Fruit fly (Drosophila melanogaster) whole organism, embryonic: Measurements from ENCODE around the gene FBXO11.
A peak's percentile ranks its signal among the peaks of the same experiment; 100 is the strongest.

Source experiments
- Bgb ChIP-seq: fragments of 200-800 bp; sonication (Bioruptor generic); IDR thresholded peaks from 2 replicates; pipeline ENCODE4 v1.3.6; 2022; ENCODE audit warnings: missing biosample characterization, missing genetic modification characterization; ENCODE audit not compliant: partially characterized antibody
- CG11085 ChIP-seq: fragments of 200-800 bp; sonication (Bioruptor generic); IDR thresholded peaks from 2 replicates; pipeline ENCODE4 v1.3.6; 2022; ENCODE audit warnings: missing biosample characterization, missing genetic modification characterization
- CG11247 ChIP-seq: fragments of 200-800 bp; sonication (Bioruptor generic); IDR thresholded peaks from 2 replicates; pipeline ENCODE4 v1.3.6; 2022; ENCODE audit warnings: missing biosample characterization, missing genetic modification characterization
- CG18262 ChIP-seq: fragments of 200-800 bp; optimal IDR thresholded peaks from 3 replicates; lab custom pipeline; 2019; ENCODE audit warnings: missing biosample characterization, mild to moderate bottlenecking, missing genetic modification characterization, moderate library complexity
- CG2678 ChIP-seq: fragments of 200-800 bp; sonication (Bioruptor generic); optimal IDR thresholded peaks from 3 replicates; lab custom pipeline; 2019; ENCODE audit warnings: missing biosample characterization, mild to moderate bottlenecking, missing genetic modification characterization, moderate library complexity
- CG31441 ChIP-seq: fragments of 200-800 bp; sonication (Bioruptor generic); IDR thresholded peaks from 2 replicates; pipeline ENCODE4 v1.3.6; 2022; ENCODE audit warnings: missing biosample characterization, missing genetic modification characterization
- CG3163 ChIP-seq: fragments of 200-800 bp; sonication (Bioruptor generic); optimal IDR thresholded peaks from 3 replicates; lab custom pipeline; 2016; ENCODE audit warnings: missing biosample characterization, missing genetic modification characterization
- CG34224 ChIP-seq: fragments of 200-800 bp; sonication (Bioruptor generic); IDR thresholded peaks from 3 replicates; pipeline ENCODE4 v1.3.6; 2022; ENCODE audit warnings: missing biosample characterization, missing genetic modification characterization; ENCODE audit not compliant: partially characterized antibody
- CG34422 ChIP-seq: fragments of 200-800 bp; sonication (Bioruptor generic); IDR thresholded peaks from 3 replicates; pipeline ENCODE4 v1.3.6; 2022; ENCODE audit warnings: missing biosample characterization, missing genetic modification characterization
- CG4820 ChIP-seq: fragments of 200-800 bp; sonication (Bioruptor generic); optimal IDR thresholded peaks from 3 replicates; lab custom pipeline; 2016; ENCODE audit warnings: missing biosample characterization, missing genetic modification characterization
- CG6175 ChIP-seq: fragments of 200-800 bp; sonication (Bioruptor generic); IDR thresholded peaks from 3 replicates; pipeline ENCODE4 v1.3.6; 2022; ENCODE audit warnings: missing biosample characterization, missing genetic modification characterization
- CG7556 ChIP-seq: fragments of 200-800 bp; sonication (Bioruptor generic); optimal IDR thresholded peaks from 2 replicates; lab custom pipeline; 2017; ENCODE audit warnings: missing biosample characterization, mild to moderate bottlenecking, missing genetic modification characterization
- CG9817 ChIP-seq: fragments of 200-800 bp; sonication (Bioruptor generic); optimal IDR thresholded peaks from 2 replicates; lab custom pipeline; 2018; ENCODE audit warnings: missing biosample characterization, mild to moderate bottlenecking, missing genetic modification characterization, moderate library complexity
- CG9876 ChIP-seq: fragments of 200-800 bp; sonication (Bioruptor generic); optimal IDR thresholded peaks from 2 replicates; lab custom pipeline; 2016; ENCODE audit warnings: missing biosample characterization, missing genetic modification characterization
- CG9932 ChIP-seq: fragments of 200-800 bp; sonication (Bioruptor generic); IDR thresholded peaks from 2 replicates; pipeline ENCODE4 v1.3.6; 2022; ENCODE audit warnings: missing biosample characterization, missing genetic modification characterization
- Dbx ChIP-seq: fragments of 200-800 bp; sonication (Bioruptor generic); IDR thresholded peaks from 3 replicates; pipeline ENCODE4 v1.3.6; 2022; ENCODE audit warnings: missing biosample characterization, missing genetic modification characterization
- Dref ChIP-seq: fragments of 200-800 bp; sonication (Bioruptor generic); IDR thresholded peaks from 2 replicates; pipeline ENCODE4 v1.3.6; 2022; ENCODE audit warnings: missing biosample characterization, missing genetic modification characterization
- Drgx ChIP-seq: fragments of 200-800 bp; sonication (Bioruptor generic); IDR thresholded peaks from 2 replicates; pipeline ENCODE4 v1.3.6; 2022; ENCODE audit warnings: missing biosample characterization, missing genetic modification characterization
- Fer2 ChIP-seq: fragments of 200-800 bp; sonication (Bioruptor generic); optimal IDR thresholded peaks from 2 replicates; lab custom pipeline; 2018; ENCODE audit warnings: missing biosample characterization, mild to moderate bottlenecking, missing genetic modification characterization, moderate library complexity
- Hr78 ChIP-seq, 2 experiments: fragments of 200-800 bp in 1 of 2; fragments of >200 bp in 1 of 2; sonication (Bioruptor generic) in 1 of 2; optimal IDR thresholded peaks; 2 replicates each; lab custom pipeline; 2017 to 2019; ENCODE audit warnings: missing biosample characterization in 2 of 2, missing genetic modification characterization in 2 of 2, mild to moderate bottlenecking in 1 of 2, moderate library complexity in 1 of 2
- MTF-1 ChIP-seq: fragments of 200-800 bp; sonication (Bioruptor generic); optimal IDR thresholded peaks from 2 replicates; lab custom pipeline; 2018; ENCODE audit warnings: missing biosample characterization, mild to moderate bottlenecking, missing genetic modification characterization, borderline replicate concordance
- Med ChIP-seq: fragments of 200-800 bp; sonication (Bioruptor generic); peaks from one replicate; lab custom pipeline; 2016; ENCODE audit warnings: missing biosample characterization, missing genetic modification characterization, mild to moderate bottlenecking, inconsistent platforms, moderate library complexity
- Pdp1 ChIP-seq, 2 experiments: fragments of 200-800 bp; sonication (Bioruptor generic); optimal IDR thresholded peaks; 3 replicates each; lab custom pipeline; 2016; ENCODE audit warnings: missing biosample characterization in 2 of 2, missing genetic modification characterization in 2 of 2, mild to moderate bottlenecking in 1 of 2, moderate library complexity in 1 of 2
- Scr ChIP-seq: fragments of 200-800 bp; sonication (Bioruptor generic); IDR thresholded peaks from 2 replicates; pipeline ENCODE4 v1.3.6; 2022; ENCODE audit warnings: missing biosample characterization, missing genetic modification characterization; ENCODE audit not compliant: partially characterized antibody
- bigmax ChIP-seq: fragments of 200-800 bp; sonication (Bioruptor generic); optimal IDR thresholded peaks from 2 replicates; lab custom pipeline; 2018; ENCODE audit warnings: missing biosample characterization, mild to moderate bottlenecking, missing genetic modification characterization
- chm ChIP-seq: fragments of 200-800 bp; sonication (Bioruptor generic); IDR thresholded peaks from 2 replicates; pipeline ENCODE4 v1.3.6; 2022; ENCODE audit warnings: missing biosample characterization, missing genetic modification characterization
- dmrt11E ChIP-seq: fragments of 200-800 bp; sonication (Bioruptor generic); optimal IDR thresholded peaks from 3 replicates; lab custom pipeline; 2018; ENCODE audit warnings: missing biosample characterization, mild to moderate bottlenecking, missing genetic modification characterization, moderate library complexity
- phol ChIP-seq: fragments of 200-800 bp; sonication (Bioruptor generic); optimal IDR thresholded peaks from 3 replicates; lab custom pipeline; 2018; ENCODE audit warnings: missing biosample characterization, mild to moderate bottlenecking, missing genetic modification characterization, moderate library complexity
- prd ChIP-seq, 3 experiments: fragments of >200 bp in 2 of 3; fragments of 200-800 bp in 1 of 3; sonication (Bioruptor generic) in 1 of 3; optimal IDR thresholded peaks in 2 of 3; IDR thresholded peaks in 1 of 3; 2 replicates in 2 of 3; 3 replicates in 1 of 3; pipeline versions ENCODE4 v1.3.6 to Lab custom; 2017 to 2022; ENCODE audit warnings: missing biosample characterization in 1 of 3, missing genetic modification characterization in 1 of 3
- pros ChIP-seq: fragments of 200-800 bp; sonication (Bioruptor generic); optimal IDR thresholded peaks from 3 replicates; lab custom pipeline; 2019; ENCODE audit warnings: missing biosample characterization, mild to moderate bottlenecking, missing genetic modification characterization, moderate library complexity
- slp2 ChIP-seq: fragments of 200-800 bp; sonication (Bioruptor generic); optimal IDR thresholded peaks from 2 replicates; lab custom pipeline; 2016; ENCODE audit warnings: missing biosample characterization, missing genetic modification characterization
- tap ChIP-seq: fragments of 200-800 bp; optimal IDR thresholded peaks from 3 replicates; lab custom pipeline; 2019; ENCODE audit warnings: missing biosample characterization, mild to moderate bottlenecking, missing genetic modification characterization, moderate library complexity
- tio ChIP-seq: fragments of 200-800 bp; sonication (Bioruptor generic); optimal IDR thresholded peaks from 2 replicates; lab custom pipeline; 2017; ENCODE audit warnings: missing biosample characterization, missing genetic modification characterization, inconsistent platforms
- unpg ChIP-seq: fragments of 200-800 bp; sonication (Bioruptor generic); optimal IDR thresholded peaks from 3 replicates; lab custom pipeline; 2018; ENCODE audit warnings: missing biosample characterization, mild to moderate bottlenecking, missing genetic modification characterization, moderate library complexity
- wor ChIP-seq: fragments of 200-800 bp; sonication (Bioruptor generic); IDR thresholded peaks from 2 replicates; pipeline ENCODE4 v1.3.6; 2022; ENCODE audit warnings: missing biosample characterization, missing genetic modification characterization

Gene FBXO11

DNA sequence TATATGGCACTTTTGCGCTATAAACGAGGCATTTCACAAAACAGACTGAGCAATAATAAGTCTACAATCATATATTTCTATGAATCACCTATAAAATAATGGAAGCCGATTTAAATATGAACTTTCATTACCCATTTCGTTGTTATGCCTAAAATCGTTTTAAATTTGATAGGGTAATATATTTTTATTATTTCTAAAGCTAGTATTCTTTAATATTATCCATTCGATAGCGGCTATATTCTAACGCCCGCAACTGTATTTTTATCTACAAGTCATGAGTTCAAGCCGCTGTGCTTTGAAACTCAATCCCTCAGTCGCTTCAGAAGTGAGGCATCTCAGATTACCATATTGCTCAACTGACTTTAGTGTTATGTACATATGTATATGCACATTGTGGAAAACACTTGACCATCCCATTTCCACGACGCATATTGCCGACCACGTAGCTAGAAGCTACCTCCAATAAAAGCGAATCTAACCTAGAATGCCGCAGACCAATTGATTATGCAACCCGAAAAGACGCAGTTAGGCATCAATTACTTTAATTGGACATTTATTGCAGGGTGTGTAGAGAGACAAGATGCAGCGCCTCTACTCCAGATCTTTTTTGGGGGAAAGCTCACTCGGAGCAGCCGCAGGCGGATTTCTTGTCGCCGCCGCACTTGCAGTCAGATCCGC is 25.8 kb downstream of the FBXO11 start (continued):
- TF ChIP-seq unpg (peak; percentile 47), pros (GFP tag; lab: Kevin White, UChicago) (no peak), Bgb (GFP tag; lab: Robert Waterston, UW) (peak; percentile 21; the same call in 1 of the 2 replicates), dmrt11E (tag; lab: Kevin White, UChicago) (peak; percentile 2), CG11247 (no peak), CG18262 (tag; lab: Kevin White, UChicago) (peak; percentile 27), Hr78 (GFP tag; optimal IDR thresholded peaks at IDR 0.05; lab: Kevin White, UChicago) (peak in 1 of 2 experiments; percentile 52), bigmax (GFP tag; lab: Kevin White, UChicago) (peak; percentile 66), phol (tag; lab: Kevin White, UChicago) (peak; percentile 16), MTF-1 (peak; percentile 49), Fer2 (no peak), CG7556 (peak; percentile 45), prd (optimal IDR thresholded peaks at IDR 0.05; lab: Kevin White, UChicago) (no peak), prd (GFP tag; IDR thresholded peaks at IDR 0.05; lab: Robert Waterston, UW) (0 out of 3 replicates have a peak, but pooled peaks have one; percentile 17), CG2678 (tag; lab: Kevin White, UChicago) (peak; percentile 25), Pdp1 (GFP tag; optimal IDR thresholded peaks at IDR 0.05; lab: Kevin White, UChicago) (peak in 1 of 2 experiments; percentile 95), tap (tag; lab: Kevin White, UChicago) (peak; percentile 14), wor (GFP tag; lab: Robert Waterston, UW) (no peak), slp2 (GFP tag; lab: Kevin White, UChicago) (no peak), Dref (GFP tag; lab: Robert Waterston, UW) (no peak), CG31441 (peak; percentile 39; the same call in 1 of the 2 replicates)

DNA sequence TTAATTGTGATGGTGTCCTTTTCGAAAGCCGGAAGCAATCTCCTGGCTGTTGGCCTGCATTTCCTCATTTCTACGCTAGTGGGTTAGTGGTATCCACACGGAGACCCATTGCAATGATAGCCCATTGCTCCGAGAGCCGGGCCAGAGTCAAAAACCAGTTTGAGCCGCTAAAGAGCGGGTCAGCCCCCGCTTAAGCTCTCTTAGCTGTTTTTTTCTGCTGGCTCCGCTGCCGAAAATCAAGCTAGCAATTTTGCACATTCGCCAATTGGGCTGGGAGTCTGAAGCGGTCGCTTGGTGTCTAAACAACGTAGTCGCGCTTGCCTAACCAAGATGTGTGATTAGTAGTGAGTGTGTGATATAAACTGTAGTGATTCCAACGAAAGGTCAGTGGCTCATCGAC is 29.4 kb downstream of the FBXO11 start, which contains the start of gene CG12947:
TSS of gene CG12947 (plus strand) at position 301 of the 400 bp plus-strand sequence.
- TF ChIP-seq CG9932 (GFP tag; lab: Robert Waterston, UW) (0 out of 2 replicates have a peak, but pooled peaks have one; percentile 11), chm (GFP tag; lab: Robert Waterston, UW) (0 out of 2 replicates have a peak, but pooled peaks have one; percentile 12), CG34422 (GFP tag; lab: Robert Waterston, UW) (0 out of 3 replicates have a peak, but pooled peaks have one; percentile 16), tio (GFP tag; lab: Kevin White, UChicago) (no peak), CG11085 (GFP tag; lab: Robert Waterston, UW) (no peak), Drgx (GFP tag; lab: Robert Waterston, UW) (0 out of 2 replicates have a peak, but pooled peaks have one; percentile 21), CG6175 (0 out of 3 replicates have a peak, but pooled peaks have one; percentile 45), Med (GFP tag; lab: Kevin White, UChicago) (peak; percentile 51), tap (tag; lab: Kevin White, UChicago) (no peak), CG9817 (tag; lab: Kevin White, UChicago) (no peak), CG9876 (GFP tag; lab: Kevin White, UChicago) (no peak), CG3163 (GFP tag; lab: Kevin White, UChicago) (peak; percentile 26), Scr (GFP tag; lab: Robert Waterston, UW) (peak; percentile 11; the same call in 1 of the 2 replicates), Dbx (0 out of 3 replicates have a peak, but pooled peaks have one; percentile 14), CG4820 (no peak), CG34224 (GFP tag; lab: Robert Waterston, UW) (no peak)
- TF ChIP-seq, all 482 proteins: peak for 9
